Worm (Caenorhabditis elegans): ENCODE data around the gene fipr-7.
A peak's percentile ranks its signal among the peaks of the same experiment; 100 is the strongest.

Gene fipr-7

ce11 chrV:10202340-10202739 is 27.3 kb upstream of the fipr-7 start:
- TF ChIP-seq ama-1 (optimal IDR thresholded peaks at IDR 0.05) (peak; percentile 18), fkh-10 (GFP tag; optimal IDR thresholded peaks at IDR 0.05) (no peak), elt-2 (tag; optimal IDR thresholded peaks at IDR 0.05) (peak; percentile 4)

ce11 chrV:10203435-10204009 is 26.1 kb upstream of the fipr-7 start, which contains the start of gene chpf-1:
Gene chpf-1 (minus strand): TSS chrV:10203485.
- TF ChIP-seq elt-2 (tag; optimal IDR thresholded peaks at IDR 0.05) (peak; percentile 77), nhr-237 (tag; optimal IDR thresholded peaks at IDR 0.05) (no peak), eor-1 (tag; optimal IDR thresholded peaks at IDR 0.05) (no peak), nhr-23 (tag; optimal IDR thresholded peaks at IDR 0.05) (peak; percentile 42), ceh-28 (tag; optimal IDR thresholded peaks at IDR 0.05) (peak; percentile 86), snpc-4 (tag; optimal IDR thresholded peaks at IDR 0.05) (peak; percentile 41), egl-5 (tag; optimal IDR thresholded peaks at IDR 0.05) (no peak), hmg-11 (tag; optimal IDR thresholded peaks at IDR 0.05) (no peak), mml-1 (tag; optimal IDR thresholded peaks at IDR 0.05) (no peak), elt-3 (tag; optimal IDR thresholded peaks at IDR 0.05) (peak in 1 of 3 experiments; percentile 14), nhr-43 (tag; optimal IDR thresholded peaks at IDR 0.05; ENCODE audit: poor library complexity, severe bottlenecking) (peak; percentile 34), nfya-1 (tag; optimal IDR thresholded peaks at IDR 0.05; ENCODE audit: insufficient read depth) (no peak), nhr-77 (tag; optimal IDR thresholded peaks at IDR 0.05) (no peak), nhr-28 (tag; optimal IDR thresholded peaks at IDR 0.05) (no peak), sea-2 (GFP tag; optimal IDR thresholded peaks at IDR 0.05) (no peak), zag-1 (tag; optimal IDR thresholded peaks at IDR 0.05) (no peak), nhr-25 (tag; optimal IDR thresholded peaks at IDR 0.05) (no peak), pqm-1 (tag; optimal IDR thresholded peaks at IDR 0.05) (peak; percentile 91)

- peak; percentile 30 for TF ChIP-seq pqm-1 (tag; optimal IDR thresholded peaks at IDR 0.05)
- no peak for TF ChIP-seq elt-3 (tag; optimal IDR thresholded peaks at IDR 0.05)
- no peak for TF ChIP-seq mdl-1 (tag; optimal IDR thresholded peaks at IDR 0.05)
- no peak for TF ChIP-seq nhr-67 (tag; optimal IDR thresholded peaks at IDR 0.05)
- no peak for TF ChIP-seq ztf-4 (tag; optimal IDR thresholded peaks at IDR 0.05)
- TF ChIP-seq skn-1 (tag; optimal IDR thresholded peaks at IDR 0.05), result no peak
- no peak for TF ChIP-seq fos-1 (tag; optimal IDR thresholded peaks at IDR 0.05)
- TF ChIP-seq ztf-11 (tag; optimal IDR thresholded peaks at IDR 0.05), result no peak
- TF ChIP-seq nhr-77 (tag; optimal IDR thresholded peaks at IDR 0.05), result no peak
- TF ChIP-seq R02D3.7 (tag; optimal IDR thresholded peaks at IDR 0.05), result peak; percentile 86
- no peak for TF ChIP-seq unc-62 (GFP tag; optimal IDR thresholded peaks at IDR 0.05)
- TF ChIP-seq ceh-16 (tag; optimal IDR thresholded peaks at IDR 0.05), result no peak
- TF ChIP-seq tbx-2 (tag; optimal IDR thresholded peaks at IDR 0.05), result peak; percentile 29
- TF ChIP-seq egl-5 (tag; optimal IDR thresholded peaks at IDR 0.05), result no peak
- TF ChIP-seq nhr-43 (tag; optimal IDR thresholded peaks at IDR 0.05; ENCODE audit: poor library complexity, severe bottlenecking), result peak; percentile 59
- no peak for TF ChIP-seq nhr-12 (tag; optimal IDR thresholded peaks at IDR 0.05)
- TF ChIP-seq ceh-28 (tag; optimal IDR thresholded peaks at IDR 0.05), result peak; percentile 33
- TF ChIP-seq hmg-11 (tag; optimal IDR thresholded peaks at IDR 0.05), result peak; percentile 28
- TF ChIP-seq nhr-76 (tag; optimal IDR thresholded peaks at IDR 0.05), result no peak
- TF ChIP-seq aly-2 (tag; optimal IDR thresholded peaks at IDR 0.05), result no peak
- peak; percentile 60 for TF ChIP-seq snpc-4 (tag; optimal IDR thresholded peaks at IDR 0.05)
- no peak for TF ChIP-seq ZK546.5 (tag; optimal IDR thresholded peaks at IDR 0.05)
- no peak for TF ChIP-seq elt-1 (tag; optimal IDR thresholded peaks at IDR 0.05)
- peak; percentile 68 for TF ChIP-seq nhr-23 (tag; optimal IDR thresholded peaks at IDR 0.05)
- no peak for TF ChIP-seq zag-1 (tag; optimal IDR thresholded peaks at IDR 0.05)
- peak; percentile 43 for TF ChIP-seq elt-2 (tag; optimal IDR thresholded peaks at IDR 0.05)
- peak; percentile 92 for TF ChIP-seq lin-15B (tag; optimal IDR thresholded peaks at IDR 0.05)
- peak; percentile 68 for TF ChIP-seq lsy-12 (tag; optimal IDR thresholded peaks at IDR 0.05)
- no peak for TF ChIP-seq egl-27 (tag; optimal IDR thresholded peaks at IDR 0.05)
- no peak for TF ChIP-seq ceh-9 (tag; optimal IDR thresholded peaks at IDR 0.05)
- TF ChIP-seq fkh-2 (tag; optimal IDR thresholded peaks at IDR 0.05), result no peak
- TF ChIP-seq lin-39 (tag; optimal IDR thresholded peaks at IDR 0.05), result no peak
- no peak for TF ChIP-seq mml-1 (tag; optimal IDR thresholded peaks at IDR 0.05)
- TF ChIP-seq nhr-28 (tag; optimal IDR thresholded peaks at IDR 0.05), result no peak
- TF ChIP-seq nhr-25 (tag; optimal IDR thresholded peaks at IDR 0.05), result no peak
- no peak for TF ChIP-seq ceh-82 (tag; optimal IDR thresholded peaks at IDR 0.05)
- no peak for TF ChIP-seq nhr-11 (tag; optimal IDR thresholded peaks at IDR 0.05)
- no peak for TF ChIP-seq eor-1 (tag; optimal IDR thresholded peaks at IDR 0.05)
- peak; percentile 88 for TF ChIP-seq pha-4 (tag; optimal IDR thresholded peaks at IDR 0.05)
- no peak for TF ChIP-seq ama-1 (optimal IDR thresholded peaks at IDR 0.05)
- peak; percentile 28 for TF ChIP-seq fkh-10 (GFP tag; optimal IDR thresholded peaks at IDR 0.05)
- no peak for TF ChIP-seq daf-12 (tag; optimal IDR thresholded peaks at IDR 0.05)
- peak; percentile 39 for TF ChIP-seq jun-1 (tag; optimal IDR thresholded peaks at IDR 0.05)
- TF ChIP-seq nfya-1 (tag; optimal IDR thresholded peaks at IDR 0.05; ENCODE audit: insufficient read depth), result peak; percentile 61
- TF ChIP-seq nhr-237 (tag; optimal IDR thresholded peaks at IDR 0.05), result no peak
- TF ChIP-seq sea-2 (GFP tag; optimal IDR thresholded peaks at IDR 0.05), result no peak
Observed at ce11 chrV:10204863-10205338, 24.7 kb upstream of the fipr-7 start, which contains the start of the genes ZK856.19 and ZK856.11. Gene ZK856.19 (minus strand): TSS chrV:10204913. Gene ZK856.11 (minus strand): TSS chrV:10204938.
